Fruit fly (Drosophila melanogaster) whole organism, embryonic: ENCODE measurements around the gene PIG-U.
A peak's percentile ranks its signal among the peaks of the same experiment; 100 is the strongest.

Experiments used
- Ada2b ChIP-seq: fragments of 200-800 bp; sonication (Bioruptor generic); IDR thresholded peaks from 2 replicates; pipeline ENCODE4 v1.3.6; 2022; ENCODE audit warnings: missing biosample characterization, missing genetic modification characterization
- Atf6 ChIP-seq: fragments of 200-800 bp; sonication (Bioruptor generic); IDR thresholded peaks from 2 replicates; pipeline ENCODE4 v1.3.6; 2022; ENCODE audit warnings: missing biosample characterization, missing genetic modification characterization
- CG10431 ChIP-seq: fragments of 200-800 bp; sonication (Bioruptor generic); optimal IDR thresholded peaks from 3 replicates; lab custom pipeline; 2018; ENCODE audit warnings: missing biosample characterization, mild to moderate bottlenecking, missing genetic modification characterization
- CG11456 ChIP-seq: fragments of 200-800 bp; sonication (Bioruptor generic); IDR thresholded peaks from 3 replicates; pipeline ENCODE4 v1.3.6; 2022; ENCODE audit warnings: missing biosample characterization, missing genetic modification characterization
- CG12104 ChIP-seq: fragments of 200-800 bp; sonication (Bioruptor generic); optimal IDR thresholded peaks from 3 replicates; lab custom pipeline; 2016; ENCODE audit warnings: missing biosample characterization, missing genetic modification characterization
- CG12769 ChIP-seq: fragments of 200-800 bp; sonication (Bioruptor generic); optimal IDR thresholded peaks from 2 replicates; lab custom pipeline; 2019; ENCODE audit warnings: missing biosample characterization, mild to moderate bottlenecking, missing genetic modification characterization, moderate library complexity
- CG13424 ChIP-seq: fragments of 200-800 bp; sonication (Bioruptor generic); optimal IDR thresholded peaks from 2 replicates; lab custom pipeline; 2019; ENCODE audit warnings: missing biosample characterization, mild to moderate bottlenecking, missing genetic modification characterization, moderate library complexity
- CG15696 ChIP-seq: fragments of 200-800 bp; sonication (Bioruptor generic); optimal IDR thresholded peaks from 2 replicates; lab custom pipeline; 2019; ENCODE audit warnings: missing biosample characterization, mild to moderate bottlenecking, missing genetic modification characterization, moderate library complexity
- CG17328 ChIP-seq: fragments of 200-800 bp; sonication (Bioruptor generic); IDR thresholded peaks from 2 replicates; pipeline ENCODE4 v1.3.6; 2022; ENCODE audit warnings: missing biosample characterization, missing genetic modification characterization
- CG17359 ChIP-seq: fragments of 200-800 bp; sonication (Bioruptor generic); optimal IDR thresholded peaks from 3 replicates; lab custom pipeline; 2018; ENCODE audit warnings: missing biosample characterization, mild to moderate bottlenecking, missing genetic modification characterization, moderate library complexity
- CG17829 ChIP-seq: fragments of 200-800 bp; optimal IDR thresholded peaks from 2 replicates; lab custom pipeline; 2019; ENCODE audit warnings: missing biosample characterization, mild to moderate bottlenecking, missing genetic modification characterization, moderate library complexity
- CG2199 ChIP-seq: fragments of 200-800 bp; sonication (Bioruptor generic); IDR thresholded peaks from 3 replicates; pipeline ENCODE4 v1.3.6; 2022; ENCODE audit warnings: missing biosample characterization, missing genetic modification characterization
- CG2712 ChIP-seq: fragments of 200-800 bp; optimal IDR thresholded peaks from 3 replicates; lab custom pipeline; 2019; ENCODE audit warnings: missing biosample characterization, mild to moderate bottlenecking, missing genetic modification characterization, moderate library complexity
- CG30020 ChIP-seq: fragments of 200-800 bp; optimal IDR thresholded peaks from 2 replicates; lab custom pipeline; 2019; ENCODE audit warnings: missing biosample characterization, mild to moderate bottlenecking, missing genetic modification characterization, moderate library complexity
- CG4360 ChIP-seq: fragments of 200-800 bp; sonication (Bioruptor generic); IDR thresholded peaks from 2 replicates; pipeline ENCODE4 v1.3.6; 2022; ENCODE audit warnings: missing biosample characterization, missing genetic modification characterization
- CG4424 ChIP-seq: fragments of 200-800 bp; sonication (Bioruptor generic); optimal IDR thresholded peaks from 3 replicates; lab custom pipeline; 2016; ENCODE audit warnings: missing biosample characterization, missing genetic modification characterization
- CG4730 ChIP-seq: fragments of 200-800 bp; sonication (Bioruptor generic); IDR thresholded peaks from 2 replicates; pipeline ENCODE4 v1.3.6; 2022; ENCODE audit warnings: missing biosample characterization, missing genetic modification characterization
- CG6813 ChIP-seq: fragments of 200-800 bp; sonication (Bioruptor generic); optimal IDR thresholded peaks from 2 replicates; lab custom pipeline; 2017; ENCODE audit warnings: missing biosample characterization, missing genetic modification characterization, mild to moderate bottlenecking, moderate library complexity, missing genetic modification reagents
- CG7839 ChIP-seq: fragments of 200-800 bp; sonication (Bioruptor generic); optimal IDR thresholded peaks from 3 replicates; lab custom pipeline; 2018; ENCODE audit warnings: missing biosample characterization, mild to moderate bottlenecking, missing genetic modification characterization, moderate library complexity
- CG8281 ChIP-seq: fragments of 200-800 bp; sonication (Bioruptor generic); optimal IDR thresholded peaks from 2 replicates; lab custom pipeline; 2018; ENCODE audit warnings: missing biosample characterization, mild to moderate bottlenecking, missing genetic modification characterization, moderate library complexity
- D19B ChIP-seq: fragments of 200-800 bp; sonication (Bioruptor generic); optimal IDR thresholded peaks from 2 replicates; lab custom pipeline; 2017; ENCODE audit warnings: missing biosample characterization, mild to moderate bottlenecking, missing genetic modification characterization
- HmgD ChIP-seq: fragments of 200-800 bp; sonication (Bioruptor generic); optimal IDR thresholded peaks from 3 replicates; lab custom pipeline; 2016; ENCODE audit warnings: missing biosample characterization, missing genetic modification characterization
- HmgZ ChIP-seq: fragments of 200-800 bp; sonication (Bioruptor generic); optimal IDR thresholded peaks from 2 replicates; lab custom pipeline; 2018; ENCODE audit warnings: missing biosample characterization, mild to moderate bottlenecking, missing genetic modification characterization
- Hr39 ChIP-seq: fragments of >200 bp; optimal IDR thresholded peaks from 2 replicates; lab custom pipeline; 2017
- Kr ChIP-seq: fragments of 200-800 bp; sonication (Bioruptor generic); optimal IDR thresholded peaks from 2 replicates; lab custom pipeline; 2017; ENCODE audit warnings: missing biosample characterization, mild to moderate bottlenecking, missing genetic modification characterization
- Mad ChIP-seq: fragments of 200-800 bp; sonication (Bioruptor generic); optimal IDR thresholded peaks from 2 replicates; lab custom pipeline; 2016; ENCODE audit warnings: missing biosample characterization, missing genetic modification characterization
- NfI ChIP-seq: fragments of 200-800 bp; sonication (Bioruptor generic); optimal IDR thresholded peaks from 3 replicates; lab custom pipeline; 2018; ENCODE audit warnings: missing biosample characterization, mild to moderate bottlenecking, missing genetic modification characterization, moderate library complexity
- Sox102F ChIP-seq: fragments of 200-800 bp; sonication (Bioruptor generic); optimal IDR thresholded peaks from 2 replicates; lab custom pipeline; 2018; ENCODE audit warnings: missing biosample characterization, mild to moderate bottlenecking, missing genetic modification characterization, moderate library complexity
- Xrp1 ChIP-seq: fragments of 200-800 bp; sonication (Bioruptor generic); IDR thresholded peaks from 2 replicates; pipeline ENCODE4 v1.3.6; 2022; ENCODE audit warnings: missing biosample characterization, missing genetic modification characterization
- ac ChIP-seq: fragments of 200-800 bp; sonication (Bioruptor generic); optimal IDR thresholded peaks from 3 replicates; lab custom pipeline; 2017; ENCODE audit warnings: missing biosample characterization, mild to moderate bottlenecking, missing genetic modification characterization
- al ChIP-seq: fragments of 200-800 bp; sonication (Bioruptor generic); IDR thresholded peaks from 2 replicates; pipeline ENCODE4 v1.3.6; 2022; ENCODE audit warnings: missing biosample characterization, missing genetic modification characterization
- ase ChIP-seq: fragments of 200-800 bp; sonication (Bioruptor generic); IDR thresholded peaks from 3 replicates; pipeline ENCODE4 v1.3.6; 2022; ENCODE audit warnings: missing biosample characterization, missing genetic modification characterization
- az2 ChIP-seq: fragments of 200-800 bp; sonication (Bioruptor generic); optimal IDR thresholded peaks from 3 replicates; lab custom pipeline; 2016; ENCODE audit warnings: missing biosample characterization, missing genetic modification characterization
- ci ChIP-seq: fragments of 200-800 bp; sonication (Bioruptor generic); IDR thresholded peaks from 3 replicates; pipeline ENCODE4 v1.3.6; 2022; ENCODE audit warnings: missing biosample characterization, missing genetic modification characterization
- en ChIP-seq: fragments of 200-800 bp; sonication (Bioruptor generic); optimal IDR thresholded peaks from 2 replicates; lab custom pipeline; 2016; ENCODE audit warnings: missing biosample characterization, missing genetic modification characterization
- fd102C ChIP-seq: fragments of 200-800 bp; sonication (Bioruptor generic); optimal IDR thresholded peaks from 2 replicates; lab custom pipeline; 2018; ENCODE audit warnings: missing biosample characterization, mild to moderate bottlenecking, missing genetic modification characterization, moderate library complexity
- fd3F ChIP-seq: fragments of 200-800 bp; sonication (Bioruptor generic); optimal IDR thresholded peaks from 2 replicates; lab custom pipeline; 2018; ENCODE audit warnings: missing biosample characterization, mild to moderate bottlenecking, missing genetic modification characterization, moderate library complexity
- fd96Cb ChIP-seq: fragments of 200-800 bp; sonication (Bioruptor generic); optimal IDR thresholded peaks from 2 replicates; lab custom pipeline; 2018; ENCODE audit warnings: missing biosample characterization, mild to moderate bottlenecking, missing genetic modification characterization, moderate library complexity
- hkb ChIP-seq, 2 experiments: fragments of 200-800 bp in 1 of 2; fragments of >200 bp in 1 of 2; sonication (Bioruptor generic) in 1 of 2; IDR thresholded peaks in 1 of 2; optimal IDR thresholded peaks in 1 of 2; 2 replicates each; pipeline versions ENCODE4 v1.3.6 to Lab custom; 2017 to 2022; ENCODE audit warnings: missing biosample characterization in 1 of 2, missing genetic modification characterization in 1 of 2
- ind ChIP-seq: fragments of 200-800 bp; sonication (Bioruptor generic); optimal IDR thresholded peaks from 3 replicates; lab custom pipeline; 2016; ENCODE audit warnings: missing biosample characterization, missing genetic modification characterization
- jing ChIP-seq: fragments of 200-800 bp; sonication (Bioruptor generic); optimal IDR thresholded peaks from 2 replicates; lab custom pipeline; 2018; ENCODE audit warnings: missing biosample characterization, mild to moderate bottlenecking, missing genetic modification characterization
- pb ChIP-seq: fragments of 200-800 bp; sonication (Bioruptor generic); optimal IDR thresholded peaks from 3 replicates; lab custom pipeline; 2016; ENCODE audit warnings: missing biosample characterization, missing genetic modification characterization
- phol ChIP-seq: fragments of 200-800 bp; sonication (Bioruptor generic); optimal IDR thresholded peaks from 3 replicates; lab custom pipeline; 2018; ENCODE audit warnings: missing biosample characterization, mild to moderate bottlenecking, missing genetic modification characterization, moderate library complexity
- ssp ChIP-seq: fragments of 200-800 bp; sonication (Bioruptor generic); IDR thresholded peaks from 2 replicates; pipeline ENCODE4 v1.3.6; 2022; ENCODE audit warnings: missing biosample characterization, missing genetic modification characterization
- tup ChIP-seq: fragments of 200-800 bp; sonication (Bioruptor generic); optimal IDR thresholded peaks from 2 replicates; lab custom pipeline; 2016; ENCODE audit warnings: missing biosample characterization, mild to moderate bottlenecking, missing genetic modification characterization, moderate library complexity
- unpg ChIP-seq: fragments of 200-800 bp; sonication (Bioruptor generic); optimal IDR thresholded peaks from 3 replicates; lab custom pipeline; 2018; ENCODE audit warnings: missing biosample characterization, mild to moderate bottlenecking, missing genetic modification characterization, moderate library complexity
- z ChIP-seq: fragments of 200-800 bp; sonication (Bioruptor generic); IDR thresholded peaks from 3 replicates; pipeline ENCODE4 v1.3.6; 2022; ENCODE audit warnings: missing biosample characterization, missing genetic modification characterization

The PIG-U gene

dm6 chr2L:8545393-8546100 lies 30.7 kb downstream of the PIG-U start (continued):
- TF ChIP-seq Sox102F (GFP tag; lab: Kevin White, UChicago) (peak; percentile 6), az2 (peak; percentile 0), CG2199 (GFP tag; lab: Robert Waterston, UW) (0 out of 3 replicates have a peak, but pooled peaks have one; percentile 27), NfI (GFP tag; lab: Kevin White, UChicago) (no peak), phol (tag; lab: Kevin White, UChicago) (peak; percentile 20), tup (peak; percentile 15), CG10431 (GFP tag; lab: Kevin White, UChicago) (no peak), CG11456 (GFP tag; lab: Robert Waterston, UW) (no peak), CG6813 (no peak)

dm6 chr2L:8548118-8548517 lies 33.2 kb downstream of the PIG-U start:
- TF ChIP-seq CG30020 (tag; lab: Kevin White, UChicago) (no peak), z (GFP tag; lab: Robert Waterston, UW) (0 out of 3 replicates have a peak, but pooled peaks have one; percentile 15), ci (GFP tag; lab: Robert Waterston, UW) (no peak), Xrp1 (GFP tag; lab: Robert Waterston, UW) (0 out of 2 replicates have a peak, but pooled peaks have one; percentile 7), fd102C (peak; percentile 66), CG8281 (tag; lab: Kevin White, UChicago) (peak; percentile 19), CG4424 (GFP tag; lab: Kevin White, UChicago) (no peak), ac (peak; percentile 19), CG12104 (GFP tag; lab: Kevin White, UChicago) (no peak), Atf6 (GFP tag; lab: Robert Waterston, UW) (no peak), CG15696 (peak; percentile 66), Hr39 (lab: Kevin White, UChicago) (no peak), Mad (no peak)

- TF ChIP-seq jing: no peak
- TF ChIP-seq CG17829 (tag; lab: Kevin White, UChicago): peak; percentile 30
- no peak for TF ChIP-seq HmgZ (tag; lab: Kevin White, UChicago)
- TF ChIP-seq CG12769: peak; percentile 9
- TF ChIP-seq fd3F (GFP tag; lab: Kevin White, UChicago): no peak
- TF ChIP-seq Kr (GFP tag; lab: Kevin White, UChicago): no peak
- no peak for TF ChIP-seq hkb (optimal IDR thresholded peaks at IDR 0.05; lab: Kevin White, UChicago)
- peak; percentile 38; the same call in 1 of the 2 replicates for TF ChIP-seq hkb (GFP tag; IDR thresholded peaks at IDR 0.05; lab: Robert Waterston, UW)
- TF ChIP-seq unpg (GFP tag; lab: Kevin White, UChicago): peak; percentile 63
- TF ChIP-seq ind (GFP tag; lab: Kevin White, UChicago): peak; percentile 30
- TF ChIP-seq pb (GFP tag; lab: Kevin White, UChicago): no peak
- no peak for TF ChIP-seq CG13424 (tag; lab: Kevin White, UChicago)
- peak; percentile 36; the same call in 1 of the 2 replicates for TF ChIP-seq CG17328 (GFP tag; lab: Robert Waterston, UW)
- TF ChIP-seq CG4360 (GFP tag; lab: Robert Waterston, UW): 0 out of 2 replicates have a peak, but pooled peaks have one; percentile 22
- no peak for TF ChIP-seq ssp (GFP tag; lab: Robert Waterston, UW)
- no peak for TF ChIP-seq en (GFP tag; lab: Kevin White, UChicago)
- TF ChIP-seq ase: no peak
- TF ChIP-seq az2: peak; percentile 21
- peak; percentile 61 for TF ChIP-seq CG7839 (tag; lab: Kevin White, UChicago)
- no peak for TF ChIP-seq D19B (GFP tag; lab: Kevin White, UChicago)
- TF ChIP-seq CG2712 (tag; lab: Kevin White, UChicago): peak; percentile 62
- no peak for TF ChIP-seq HmgD (GFP tag; lab: Kevin White, UChicago)
- peak; percentile 58 for TF ChIP-seq phol (tag; lab: Kevin White, UChicago)
- no peak for TF ChIP-seq al (GFP tag; lab: Robert Waterston, UW)
- TF ChIP-seq CG4730: no peak
- peak; percentile 46 for TF ChIP-seq fd96Cb (tag; lab: Kevin White, UChicago)
- TF ChIP-seq CG17359 (tag; lab: Kevin White, UChicago): peak; percentile 47
- no peak for TF ChIP-seq Ada2b
Observed at dm6 chr2L:8552472-8552871, 37.6 kb downstream of the PIG-U start.
